Worm (Caenorhabditis elegans) whole organism, L4/young adult: ENCODE data around the gene T19D12.1.
"Not testable (repeated sequence)": the region's sequence is repeated elsewhere in the genome, so short reads cannot be mapped to it uniquely, and the experiment has no call there.

ENCODE experiments used
- W03F9.2 ChIP-seq: fragments of 150-350 bp; optimal IDR thresholded peaks from 2 replicates; lab custom pipeline; 2014; ENCODE audit warnings: missing biosample characterization, missing genetic modification characterization
- dao-5 ChIP-seq: sonication (generic microtip); optimal IDR thresholded peaks from 2 replicates; lab custom pipeline; 2016; ENCODE audit warnings: missing genotype, missing genetic modification characterization, moderate library complexity, missing compliant biosample characterization
- him-1 ChIP-seq: sonication (generic microtip); optimal IDR thresholded peaks from 2 replicates; lab custom pipeline; 2016; ENCODE audit warnings: missing genotype, missing genetic modification reagents, missing genetic modification characterization, missing compliant biosample characterization

DNA sequence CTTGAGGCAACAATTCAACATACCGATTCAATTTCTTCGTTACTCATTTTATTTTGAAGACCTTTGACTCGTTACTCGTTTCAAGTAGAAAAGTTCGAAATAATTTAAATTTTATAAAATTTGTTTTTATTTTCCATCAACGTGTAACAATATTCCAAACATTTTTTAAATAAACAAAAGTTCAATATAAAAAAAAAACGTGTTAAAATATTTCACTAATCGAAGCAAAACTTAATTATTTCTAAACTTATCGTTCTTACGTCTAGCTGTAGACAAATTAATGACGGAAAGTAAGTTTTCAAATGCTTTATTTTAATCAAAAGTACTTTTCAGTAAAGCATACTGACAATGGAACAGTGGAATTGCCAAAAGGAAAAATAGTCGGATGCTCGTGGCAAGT lies 39.5 kb upstream of the T19D12.1 start, which contains the start of the genes F54H5.5 and F54H5.2:
- not testable (repeated sequence) for TF ChIP-seq W03F9.2; him-1 (tag; lab: Kevin White, UChicago); dao-5 (tag; lab: Kevin White, UChicago)
